Fruit fly (Drosophila melanogaster) whole organism, wandering third instar larva: Measurements from ENCODE around the gene CG9396.
A peak's percentile ranks its signal among the peaks of the same experiment; 100 is the strongest.

Experiments used
- HLH106 ChIP-seq: fragments of 200-800 bp; optimal IDR thresholded peaks from 3 replicates; lab custom pipeline; 2019; ENCODE audit warnings: missing biosample characterization, mild to moderate bottlenecking, missing genetic modification characterization, moderate library complexity
- Hr78 ChIP-seq: fragments of >200 bp; optimal IDR thresholded peaks from 2 replicates; lab custom pipeline; 2017; ENCODE audit warnings: missing biosample characterization, missing genetic modification characterization
- Myc ChIP-seq: fragments of >200 bp; optimal IDR thresholded peaks from 2 replicates; lab custom pipeline; 2017
- N ChIP-seq: fragments of >200 bp; optimal IDR thresholded peaks from 2 replicates; lab custom pipeline; 2018; ENCODE audit warnings: missing biosample characterization, missing external identifiers, missing genetic modification characterization
- jim ChIP-seq: fragments of 175-275, 200-325 bp; sonication (Bioruptor generic); optimal IDR thresholded peaks from 2 replicates; lab custom pipeline; 2016; ENCODE audit warnings: missing biosample characterization, mild to moderate bottlenecking, missing genetic modification characterization
- lola ChIP-seq: fragments of >200 bp; optimal IDR thresholded peaks from 2 replicates; lab custom pipeline; 2017; ENCODE audit warnings: missing biosample characterization, missing genetic modification characterization
- pan ChIP-seq: fragments of >200 bp; optimal IDR thresholded peaks from 2 replicates; lab custom pipeline; 2017

DNA sequence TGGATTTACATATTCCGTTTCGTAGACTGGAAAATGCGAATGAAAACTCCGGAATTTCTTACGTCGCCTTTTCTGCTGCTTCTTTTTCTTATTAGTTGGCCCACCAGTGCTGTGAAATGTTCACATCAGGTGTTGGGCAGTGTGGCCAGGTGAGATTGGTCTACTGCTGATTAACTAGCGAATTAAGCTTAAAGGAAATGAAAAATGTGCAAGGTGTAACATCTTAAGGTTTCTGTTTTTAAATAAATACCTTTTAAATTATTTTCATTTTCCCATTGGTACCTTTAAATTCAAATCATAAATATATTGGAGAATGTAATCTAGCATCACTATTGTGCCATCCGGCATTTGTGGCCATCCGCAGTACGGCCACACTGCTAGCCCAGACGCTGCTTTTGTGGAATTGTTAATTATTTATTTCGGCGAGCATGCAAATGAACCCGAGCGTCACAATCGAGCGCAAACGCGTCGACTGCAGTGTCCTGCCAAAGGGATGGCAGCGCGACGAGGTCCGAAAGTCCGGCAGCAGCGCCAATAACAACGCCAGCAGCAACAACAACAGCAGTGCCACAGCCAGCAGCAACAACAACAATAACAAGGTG is 11.9 kb downstream of the CG9396 start, which contains the start of the genes AP-1mu and MBD-like:
- TF ChIP-seq pan (lab: Kevin White, UChicago) (no peak), HLH106 (peak; percentile 73), Myc (lab: Kevin White, UChicago) (peak; percentile 67), jim (no peak), Hr78 (GFP tag; lab: Kevin White, UChicago) (no peak), N (GFP tag; lab: Kevin White, UChicago) (no peak), lola (GFP tag; lab: Kevin White, UChicago) (no peak)
